Worm (Caenorhabditis elegans): ENCODE results near the gene K09C6.2.
"Not testable (repeated sequence)": the region's sequence is repeated elsewhere in the genome, so short reads cannot be mapped to it uniquely, and the experiment has no call there.

K09C6.2 gene

DNA sequence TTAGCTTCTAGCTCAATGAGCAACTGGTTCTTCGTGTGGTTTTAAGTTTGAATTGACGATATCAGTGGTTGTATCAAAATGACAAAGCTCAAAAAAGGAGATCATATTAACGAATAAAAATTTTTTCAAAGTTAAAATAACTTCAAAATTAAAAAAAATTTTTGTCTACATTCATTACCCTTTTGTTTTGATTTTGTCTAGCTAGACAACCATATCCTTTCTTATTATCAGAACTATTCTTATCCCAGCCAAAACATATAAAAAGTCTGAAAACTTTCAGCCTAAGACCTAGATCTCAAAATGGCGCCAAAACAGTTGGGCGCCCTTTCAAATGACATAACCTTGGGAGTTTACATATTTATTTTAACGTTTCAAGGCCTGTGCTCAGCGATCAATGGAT, 39.5 kb upstream of the K09C6.2 start, which contains the start of gene R13D11.1:
TSS of gene R13D11.1 (plus strand) at position 301 of the 400 bp plus-strand sequence.
- TF ChIP-seq nhr-25 (tag; optimal IDR thresholded peaks at IDR 0.05) (no peak), nhr-12 (tag; optimal IDR thresholded peaks at IDR 0.05) (no peak), mdl-1 (tag; optimal IDR thresholded peaks at IDR 0.05) (no peak), snpc-4 (tag; optimal IDR thresholded peaks at IDR 0.05) (no peak), tbx-2 (tag; optimal IDR thresholded peaks at IDR 0.05) (no peak), hmg-11 (tag; optimal IDR thresholded peaks at IDR 0.05) (no peak), nhr-77 (tag; optimal IDR thresholded peaks at IDR 0.05) (no peak), nhr-67 (tag; optimal IDR thresholded peaks at IDR 0.05) (no peak), pqm-1 (tag; optimal IDR thresholded peaks at IDR 0.05) (no peak), ztf-4 (tag; optimal IDR thresholded peaks at IDR 0.05) (no peak), lin-39 (tag; optimal IDR thresholded peaks at IDR 0.05) (no peak), nhr-23 (tag; optimal IDR thresholded peaks at IDR 0.05) (no peak), ZK546.5 (tag; optimal IDR thresholded peaks at IDR 0.05) (no peak), elt-2 (tag; optimal IDR thresholded peaks at IDR 0.05) (no peak), unc-62 (GFP tag; optimal IDR thresholded peaks at IDR 0.05) (no peak), daf-12 (tag; optimal IDR thresholded peaks at IDR 0.05) (no peak), lsy-12 (tag; optimal IDR thresholded peaks at IDR 0.05) (no peak), jun-1 (tag; optimal IDR thresholded peaks at IDR 0.05) (no peak), unc-39 (tag; optimal IDR thresholded peaks at IDR 0.05) (no peak)

DNA sequence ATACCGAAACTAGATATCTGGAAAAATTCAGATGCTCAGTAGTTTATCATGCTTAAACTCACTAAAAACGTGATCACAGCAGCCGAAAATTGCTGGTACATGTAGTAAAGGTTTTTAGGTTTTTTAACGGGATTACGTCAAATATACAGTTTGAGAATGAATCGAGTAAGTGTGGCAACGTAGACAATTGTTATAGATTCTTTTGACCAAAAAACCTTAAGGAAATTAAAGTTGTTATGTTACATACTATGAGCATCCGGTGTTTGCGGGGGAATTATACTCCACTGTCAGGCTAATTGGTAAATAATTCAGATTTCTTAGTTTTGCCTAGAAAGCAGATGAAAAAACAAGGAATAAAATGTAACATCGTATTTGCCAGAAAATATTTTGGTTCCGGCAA, 36.0 kb upstream of the K09C6.2 start, which contains the start of gene srx-32:
TSS of gene srx-32 (minus strand) at position 101 of the 400 bp plus-strand sequence.
- TF ChIP-seq nhr-25, nhr-237, nhr-28 (tag; optimal IDR thresholded peaks at IDR 0.05): not testable (repeated sequence)

DNA sequence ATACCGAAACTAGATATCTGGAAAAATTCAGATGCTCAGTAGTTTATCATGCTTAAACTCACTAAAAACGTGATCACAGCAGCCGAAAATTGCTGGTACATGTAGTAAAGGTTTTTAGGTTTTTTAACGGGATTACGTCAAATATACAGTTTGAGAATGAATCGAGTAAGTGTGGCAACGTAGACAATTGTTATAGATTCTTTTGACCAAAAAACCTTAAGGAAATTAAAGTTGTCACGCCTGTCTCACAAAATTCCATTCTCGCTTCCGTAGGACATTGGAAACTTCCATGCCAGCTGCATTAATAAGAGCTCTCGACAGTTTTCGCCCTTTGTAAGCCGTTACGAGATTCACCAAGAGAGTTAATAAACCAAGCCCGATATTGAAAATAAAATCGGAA, 33.7 kb upstream of the K09C6.2 start, which contains the start of gene srx-31:
TSS of gene srx-31 (minus strand) at position 101 of the 400 bp plus-strand sequence.
- not testable (repeated sequence) for TF ChIP-seq nhr-67, elt-1, hmg-11 (tag; optimal IDR thresholded peaks at IDR 0.05)

DNA sequence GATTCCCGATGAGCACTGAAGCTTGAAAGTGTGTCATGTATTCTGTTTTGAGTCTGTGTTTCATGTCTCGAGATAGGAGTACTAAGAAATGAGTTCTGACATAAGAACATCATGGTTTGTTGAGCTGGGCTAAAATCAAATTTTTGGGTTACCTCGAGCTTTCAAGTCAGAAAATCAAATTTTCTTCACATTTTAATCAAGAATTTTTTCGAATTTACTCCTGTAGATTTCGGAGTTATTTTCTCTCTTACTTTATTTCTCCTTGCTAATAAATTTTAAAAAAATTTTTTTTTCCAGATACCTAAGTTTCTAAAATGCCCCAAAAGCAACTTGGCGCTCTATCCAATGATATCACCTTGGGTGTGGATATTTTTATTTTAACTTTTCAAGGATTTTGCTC, 30.6 kb upstream of the K09C6.2 start, which contains the start of gene F41H8.2:
TSS of gene F41H8.2 (plus strand) at position 301 of the 400 bp plus-strand sequence.
- TF ChIP-seq fkh-10 (GFP tag; optimal IDR thresholded peaks at IDR 0.05) (no peak), nfya-1 (tag; optimal IDR thresholded peaks at IDR 0.05; ENCODE audit: insufficient read depth) (no peak), tbx-2 (tag; optimal IDR thresholded peaks at IDR 0.05) (no peak), nhr-237 (tag; optimal IDR thresholded peaks at IDR 0.05) (no peak), ztf-4 (tag; optimal IDR thresholded peaks at IDR 0.05) (no peak), aly-2 (tag; optimal IDR thresholded peaks at IDR 0.05) (no peak), hmg-11 (tag; optimal IDR thresholded peaks at IDR 0.05) (no peak), nhr-25 (tag; optimal IDR thresholded peaks at IDR 0.05) (no peak), nhr-11 (tag; optimal IDR thresholded peaks at IDR 0.05) (no peak), ceh-28 (tag; optimal IDR thresholded peaks at IDR 0.05) (no peak), unc-39 (tag; optimal IDR thresholded peaks at IDR 0.05) (no peak), pqm-1 (tag; optimal IDR thresholded peaks at IDR 0.05) (no peak), lin-15B (tag; optimal IDR thresholded peaks at IDR 0.05) (no peak), snpc-4 (tag; optimal IDR thresholded peaks at IDR 0.05) (no peak), lin-39 (tag; optimal IDR thresholded peaks at IDR 0.05) (no peak)

DNA sequence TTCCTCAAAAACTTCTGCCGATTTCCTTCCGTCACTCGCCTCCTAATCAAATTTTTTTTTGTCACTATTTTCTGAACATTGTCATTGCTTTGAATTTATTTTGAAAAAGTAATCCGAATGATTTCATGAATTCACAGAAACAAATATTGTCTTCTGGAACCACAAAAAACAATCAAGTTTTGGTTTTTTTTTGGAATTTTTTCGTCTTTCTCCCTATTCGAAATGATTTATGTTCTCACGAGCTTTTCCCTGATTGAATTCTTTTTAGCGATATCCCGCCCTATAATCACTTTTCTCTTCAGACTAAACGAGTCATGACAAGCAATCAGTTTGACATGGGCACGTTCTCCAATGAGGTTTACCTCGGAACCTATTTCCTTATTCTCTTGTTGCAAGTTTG, 23.3 kb upstream of the K09C6.2 start, which contains the start of gene F41H8.1:
TSS of gene F41H8.1 (plus strand) at position 301 of the 400 bp plus-strand sequence.
- TF ChIP-seq pha-4 (tag; optimal IDR thresholded peaks at IDR 0.05) (no peak), mdl-1 (tag; optimal IDR thresholded peaks at IDR 0.05) (no peak)

DNA sequence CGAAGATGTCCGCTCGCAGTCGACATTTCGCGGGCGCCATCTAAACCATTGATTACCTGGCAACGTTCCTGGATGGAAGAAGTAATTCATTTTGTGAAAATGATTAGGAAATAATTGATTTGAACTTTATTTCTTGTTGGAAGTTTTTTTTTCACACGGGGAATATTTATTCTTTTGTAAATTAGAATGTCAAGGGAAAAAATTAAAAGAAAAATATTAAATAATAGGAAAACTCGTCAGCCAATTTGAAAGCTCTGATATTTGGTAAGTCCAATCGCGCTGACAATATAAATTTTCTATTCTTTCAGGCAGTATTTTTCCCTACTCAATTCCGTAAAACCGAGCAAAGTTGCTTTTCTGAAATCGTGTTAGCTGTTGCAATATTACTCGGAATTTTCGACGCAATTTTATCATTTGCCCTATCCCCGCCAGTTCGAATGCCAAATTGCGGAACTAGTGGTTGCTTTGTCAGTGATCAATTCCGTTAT, 17.6 kb upstream of the K09C6.2 start, which contains the start of the genes K09C6.7 and K09C6.10:
TSS of gene K09C6.7 (minus strand) at position 101 of the 488 bp plus-strand sequence.
TSS of gene K09C6.10 (plus strand) at position 438 of the 488 bp plus-strand sequence.
- TF ChIP-seq ceh-16, ceh-82, pha-4 (tag; optimal IDR thresholded peaks at IDR 0.05): not testable (repeated sequence)

Measured in whole organism, L3 larva.